Fruit fly (Drosophila melanogaster) whole organism, embryonic: ENCODE measurements around the gene CG42591.

Experiments
- Atf6 ChIP-seq: fragments of 200-800 bp; sonication (Bioruptor generic); IDR thresholded peaks from 2 replicates; pipeline ENCODE4 v1.3.6; 2022; ENCODE audit warnings: missing biosample characterization, missing genetic modification characterization
- Bdp1 ChIP-seq: fragments of 200-800 bp; sonication (Bioruptor generic); optimal IDR thresholded peaks from 3 replicates; lab custom pipeline; 2016; ENCODE audit warnings: missing biosample characterization, missing genetic modification characterization
- C15 ChIP-seq: fragments of 200-800 bp; sonication (Bioruptor generic); IDR thresholded peaks from 3 replicates; pipeline ENCODE4 v1.3.6; 2022; ENCODE audit warnings: missing biosample characterization, missing genetic modification characterization
- CG11695 ChIP-seq: fragments of 200-800 bp; sonication (Bioruptor generic); IDR thresholded peaks from 3 replicates; pipeline ENCODE4 v1.3.6; 2022; ENCODE audit warnings: missing biosample characterization, missing genetic modification characterization
- CG1233 ChIP-seq: fragments of 200-800 bp; sonication (Bioruptor generic); optimal IDR thresholded peaks from 4 replicates; lab custom pipeline; 2018; ENCODE audit warnings: missing biosample characterization, mild to moderate bottlenecking, missing genetic modification characterization
- CG14667 ChIP-seq: fragments of 200-800 bp; sonication (Bioruptor generic); IDR thresholded peaks from 2 replicates; pipeline ENCODE4 v1.3.6; 2022; ENCODE audit warnings: missing biosample characterization, missing genetic modification characterization
- CG1647 ChIP-seq: fragments of 200-800 bp; sonication (Bioruptor generic); optimal IDR thresholded peaks from 3 replicates; lab custom pipeline; 2016; ENCODE audit warnings: missing biosample characterization, missing genetic modification characterization
- CG17328 ChIP-seq: fragments of 200-800 bp; sonication (Bioruptor generic); IDR thresholded peaks from 2 replicates; pipeline ENCODE4 v1.3.6; 2022; ENCODE audit warnings: missing biosample characterization, missing genetic modification characterization
- CG17385 ChIP-seq: fragments of 200-800 bp; sonication (Bioruptor generic); optimal IDR thresholded peaks from 3 replicates; lab custom pipeline; 2018; ENCODE audit warnings: missing biosample characterization, mild to moderate bottlenecking, missing genetic modification characterization
- CG1832 ChIP-seq: fragments of 200-800 bp; sonication (Bioruptor generic); optimal IDR thresholded peaks from 2 replicates; lab custom pipeline; 2017; ENCODE audit warnings: missing biosample characterization, mild to moderate bottlenecking, missing genetic modification characterization, inconsistent platforms
- CG2875 ChIP-seq: fragments of 200-800 bp; sonication (Bioruptor generic); optimal IDR thresholded peaks from 2 replicates; lab custom pipeline; 2017; ENCODE audit warnings: missing biosample characterization, mild to moderate bottlenecking, missing genetic modification characterization, missing genetic modification reagents
- CG3407 ChIP-seq: fragments of 200-800 bp; sonication (Bioruptor generic); optimal IDR thresholded peaks from 2 replicates; lab custom pipeline; 2018; ENCODE audit warnings: missing biosample characterization, mild to moderate bottlenecking, missing genetic modification characterization
- CG34376 ChIP-seq: fragments of 200-800 bp; sonication (Bioruptor generic); optimal IDR thresholded peaks from 2 replicates; lab custom pipeline; 2018; ENCODE audit warnings: missing biosample characterization, mild to moderate bottlenecking, missing genetic modification characterization
- CG4820 ChIP-seq: fragments of 200-800 bp; sonication (Bioruptor generic); optimal IDR thresholded peaks from 3 replicates; lab custom pipeline; 2016; ENCODE audit warnings: missing biosample characterization, missing genetic modification characterization
- CG7745 ChIP-seq: fragments of 200-800 bp; sonication (Bioruptor generic); optimal IDR thresholded peaks from 2 replicates; lab custom pipeline; 2018; ENCODE audit warnings: missing biosample characterization, mild to moderate bottlenecking, missing genetic modification characterization, moderate library complexity
- CG8089 ChIP-seq: fragments of 200-800 bp; sonication (Bioruptor generic); optimal IDR thresholded peaks from 3 replicates; lab custom pipeline; 2016; ENCODE audit warnings: missing biosample characterization, missing genetic modification characterization
- CG9932 ChIP-seq: fragments of 200-800 bp; sonication (Bioruptor generic); IDR thresholded peaks from 2 replicates; pipeline ENCODE4 v1.3.6; 2022; ENCODE audit warnings: missing biosample characterization, missing genetic modification characterization
- CTCF ChIP-seq: fragments of 200-800 bp; sonication (Bioruptor generic); optimal IDR thresholded peaks from 2 replicates; lab custom pipeline; 2017; ENCODE audit warnings: missing biosample characterization, mild to moderate bottlenecking, missing genetic modification characterization, moderate library complexity
- CoRest ChIP-seq: fragments of 200-800 bp; sonication (Bioruptor generic); optimal IDR thresholded peaks from 3 replicates; lab custom pipeline; 2018; ENCODE audit warnings: missing biosample characterization, mild to moderate bottlenecking, missing genetic modification characterization, moderate library complexity
- CrebB ChIP-seq: fragments of 200-800 bp; sonication (Bioruptor generic); optimal IDR thresholded peaks from 3 replicates; lab custom pipeline; 2018; ENCODE audit warnings: missing biosample characterization, mild to moderate bottlenecking, missing genetic modification characterization
- Deaf1 ChIP-seq: fragments of 200-800 bp; optimal IDR thresholded peaks from 3 replicates; lab custom pipeline; 2019; ENCODE audit warnings: missing biosample characterization, mild to moderate bottlenecking, missing genetic modification characterization, moderate library complexity
- Ets97D ChIP-seq: fragments of 200-800 bp; sonication (Bioruptor generic); optimal IDR thresholded peaks from 3 replicates; lab custom pipeline; 2016; ENCODE audit warnings: missing biosample characterization, missing genetic modification characterization
- HLH4C ChIP-seq: fragments of 200-800 bp; sonication (Bioruptor generic); IDR thresholded peaks from 3 replicates; pipeline ENCODE4 v1.3.6; 2022; ENCODE audit warnings: missing biosample characterization, missing genetic modification characterization; ENCODE audit not compliant: partially characterized antibody
- Hmx ChIP-seq: fragments of 200-800 bp; sonication (Bioruptor generic); optimal IDR thresholded peaks from 2 replicates; lab custom pipeline; 2016; ENCODE audit warnings: missing biosample characterization, missing genetic modification characterization
- Hr78 ChIP-seq, 2 experiments: fragments of 200-800 bp in 1 of 2; fragments of >200 bp in 1 of 2; sonication (Bioruptor generic) in 1 of 2; optimal IDR thresholded peaks; 2 replicates each; lab custom pipeline; 2017 to 2019; ENCODE audit warnings: missing biosample characterization in 2 of 2, missing genetic modification characterization in 2 of 2, mild to moderate bottlenecking in 1 of 2, moderate library complexity in 1 of 2
- Lim3 ChIP-seq: fragments of 200-800 bp; sonication (Bioruptor generic); IDR thresholded peaks from 2 replicates; pipeline ENCODE4 v1.3.6; 2022; ENCODE audit warnings: missing biosample characterization, missing genetic modification characterization
- Optix ChIP-seq: fragments of 200-800 bp; sonication (Bioruptor generic); IDR thresholded peaks from 3 replicates; pipeline ENCODE4 v1.3.6; 2022; ENCODE audit warnings: missing biosample characterization, missing genetic modification characterization
- Poxn ChIP-seq: fragments of 200-800 bp; sonication (Bioruptor generic); IDR thresholded peaks from 2 replicates; pipeline ENCODE4 v1.3.6; 2022; ENCODE audit warnings: missing biosample characterization, missing genetic modification characterization
- Usf ChIP-seq: fragments of 200-800 bp; sonication (Bioruptor generic); optimal IDR thresholded peaks from 2 replicates; lab custom pipeline; 2017; ENCODE audit warnings: missing genotype, missing biosample characterization, missing genetic modification characterization
- ara ChIP-seq: fragments of 200-800 bp; sonication (Bioruptor generic); IDR thresholded peaks from 2 replicates; pipeline ENCODE4 v1.3.6; 2022; ENCODE audit warnings: missing biosample characterization, missing genetic modification characterization
- bbx ChIP-seq: fragments of 200-800 bp; sonication (Bioruptor generic); IDR thresholded peaks from 2 replicates; pipeline ENCODE4 v1.3.6; 2022; ENCODE audit warnings: missing biosample characterization, missing genetic modification characterization; ENCODE audit not compliant: partially characterized antibody
- crol ChIP-seq: fragments of 200-800 bp; sonication (Bioruptor generic); IDR thresholded peaks from 2 replicates; pipeline ENCODE4 v1.3.6; 2022; ENCODE audit warnings: missing biosample characterization, missing genetic modification characterization
- dm ChIP-seq: fragments of 200-800 bp; sonication (Bioruptor generic); optimal IDR thresholded peaks from 3 replicates; lab custom pipeline; 2016; ENCODE audit warnings: missing biosample characterization, missing genetic modification characterization
- eyg ChIP-seq: fragments of 200-800 bp; sonication (Bioruptor generic); optimal IDR thresholded peaks from 3 replicates; lab custom pipeline; 2016; ENCODE audit warnings: missing biosample characterization, missing genetic modification characterization
- fd64A ChIP-seq: fragments of 200-800 bp; sonication (Bioruptor generic); optimal IDR thresholded peaks from 3 replicates; lab custom pipeline; 2018; ENCODE audit warnings: missing biosample characterization, mild to moderate bottlenecking, missing genetic modification characterization
- fru ChIP-seq: fragments of >200 bp; optimal IDR thresholded peaks from 2 replicates; lab custom pipeline; 2017
- gro ChIP-seq: fragments of 200-800 bp; sonication (Bioruptor generic); optimal IDR thresholded peaks from 2 replicates; lab custom pipeline; 2016; ENCODE audit warnings: missing biosample characterization, missing genetic modification characterization
- gsb ChIP-seq: fragments of 200-800 bp; sonication (Bioruptor generic); IDR thresholded peaks from 2 replicates; pipeline ENCODE4 v1.3.6; 2022; ENCODE audit warnings: missing biosample characterization, missing genetic modification characterization
- gt ChIP-seq: fragments of 200-800 bp; sonication (Bioruptor generic); IDR thresholded peaks from 2 replicates; pipeline ENCODE4 v1.3.6; 2022; ENCODE audit warnings: missing biosample characterization, missing genetic modification characterization
- otp ChIP-seq: fragments of 200-800 bp; sonication (Bioruptor generic); IDR thresholded peaks from 3 replicates; pipeline ENCODE4, ENCODE4 v1.3.6; 2022; ENCODE audit warnings: missing biosample characterization, missing genetic modification characterization
- pum ChIP-seq: fragments of 200-800 bp; sonication (Bioruptor generic); optimal IDR thresholded peaks from 2 replicates; lab custom pipeline; 2016; ENCODE audit warnings: missing biosample characterization, missing genetic modification characterization
- ranshi ChIP-seq: fragments of 200-800 bp; sonication (Bioruptor generic); IDR thresholded peaks from 2 replicates; pipeline ENCODE4 v1.3.6; 2022; ENCODE audit warnings: missing biosample characterization, missing genetic modification characterization
- row ChIP-seq: fragments of 200-800 bp; sonication (Bioruptor generic); IDR thresholded peaks from 3 replicates; pipeline ENCODE4 v1.3.6; 2022; ENCODE audit warnings: missing biosample characterization, missing genetic modification characterization
- sd ChIP-seq: fragments of 200-800 bp; sonication (Bioruptor generic); optimal IDR thresholded peaks from 3 replicates; lab custom pipeline; 2018; ENCODE audit warnings: missing biosample characterization, mild to moderate bottlenecking, missing genetic modification characterization, moderate library complexity
- slp2 ChIP-seq: fragments of 200-800 bp; sonication (Bioruptor generic); optimal IDR thresholded peaks from 2 replicates; lab custom pipeline; 2016; ENCODE audit warnings: missing biosample characterization, missing genetic modification characterization
- sob ChIP-seq: fragments of 200-800 bp; sonication (Bioruptor generic); IDR thresholded peaks from 2 replicates; pipeline ENCODE4 v1.3.6; 2022; ENCODE audit warnings: missing biosample characterization, missing genetic modification characterization
- tll ChIP-seq, 2 experiments: fragments of 200-800 bp in 1 of 2; fragments of >200 bp in 1 of 2; sonication (Bioruptor generic) in 1 of 2; optimal IDR thresholded peaks; 2 replicates each; lab custom pipeline; 2017 to 2019; ENCODE audit warnings: missing biosample characterization in 2 of 2, missing genetic modification characterization in 2 of 2, mild to moderate bottlenecking in 1 of 2, moderate library complexity in 1 of 2
- tna ChIP-seq: fragments of 200-800 bp; sonication (Bioruptor generic); IDR thresholded peaks from 2 replicates; pipeline ENCODE4 v1.3.6; 2022; ENCODE audit warnings: missing biosample characterization, missing genetic modification characterization; ENCODE audit not compliant: partially characterized antibody
- vfl ChIP-seq: fragments of 200-800 bp; sonication (Bioruptor generic); optimal IDR thresholded peaks from 2 replicates; lab custom pipeline; 2016; ENCODE audit warnings: missing biosample characterization, missing genetic modification characterization
- wor ChIP-seq: fragments of 200-800 bp; sonication (Bioruptor generic); IDR thresholded peaks from 2 replicates; pipeline ENCODE4 v1.3.6; 2022; ENCODE audit warnings: missing biosample characterization, missing genetic modification characterization

The CG42591 gene

dm6 chr3L:8063214-8064156 is 6.3 kb downstream of the CG42591 start, which contains the start of gene Sarm (continued):
- no peak for TF ChIP-seq vfl
- no peak for TF ChIP-seq CG3407
- TF ChIP-seq CG2875 (GFP tag; lab: Kevin White, UChicago), result peak; percentile 34
- 0 out of 2 replicates have a peak, but pooled peaks have one; percentile 18 for TF ChIP-seq CG17328 (GFP tag; lab: Robert Waterston, UW)
- TF ChIP-seq gt (GFP tag; lab: Robert Waterston, UW), result no peak
- TF ChIP-seq Deaf1 (tag; lab: Kevin White, UChicago), result peak; percentile 73
- no peak for TF ChIP-seq Poxn (GFP tag; lab: Robert Waterston, UW)
- TF ChIP-seq C15 (GFP tag; lab: Robert Waterston, UW), result no peak
- TF ChIP-seq gro (GFP tag; lab: Kevin White, UChicago), result no peak
- peak in 1 of 2 experiments; percentile 62 for TF ChIP-seq Hr78 (GFP tag; optimal IDR thresholded peaks at IDR 0.05; lab: Kevin White, UChicago)
- TF ChIP-seq Ets97D, result no peak
- TF ChIP-seq gsb (GFP tag; lab: Robert Waterston, UW), result no peak
- peak; percentile 19 for TF ChIP-seq dm (GFP tag; lab: Kevin White, UChicago)
- no peak for TF ChIP-seq tna (GFP tag; lab: Robert Waterston, UW)
- peak; percentile 19 for TF ChIP-seq CG4820 (GFP tag; lab: Kevin White, UChicago)
- no peak; the same call in 2 of the 3 replicates for TF ChIP-seq CG11695
- TF ChIP-seq CoRest (tag; lab: Kevin White, UChicago), result peak; percentile 75
- peak; percentile 82 for TF ChIP-seq row (GFP tag; lab: Robert Waterston, UW)
- TF ChIP-seq Usf (GFP tag; lab: Kevin White, UChicago), result no peak
- no peak for TF ChIP-seq pum (GFP tag; lab: Kevin White, UChicago)
- TF ChIP-seq bbx, result peak; percentile 43; the same call in 1 of the 2 replicates
- TF ChIP-seq CG8089 (GFP tag; lab: Kevin White, UChicago), result no peak
- TF ChIP-seq tll (GFP tag; optimal IDR thresholded peaks at IDR 0.05; lab: Kevin White, UChicago), result no peak
- no peak for TF ChIP-seq ranshi
- TF ChIP-seq CG1832, result no peak
- TF ChIP-seq otp (GFP tag; lab: Robert Waterston, UW), result no peak
- TF ChIP-seq sd, result peak; percentile 24
- TF ChIP-seq Atf6 (GFP tag; lab: Robert Waterston, UW), result peak; percentile 37; the same call in 1 of the 2 replicates
- peak; percentile 94 for TF ChIP-seq CG7745
- TF ChIP-seq CrebB (tag; lab: Kevin White, UChicago), result no peak
- no peak for TF ChIP-seq CTCF (GFP tag; lab: Kevin White, UChicago)
- no peak for TF ChIP-seq fru (lab: Kevin White, UChicago)
- no peak; the same call in 1 of the 2 replicates for TF ChIP-seq sob (GFP tag; lab: Robert Waterston, UW)
- TF ChIP-seq Hmx (GFP tag; lab: Kevin White, UChicago), result no peak
- TF ChIP-seq HLH4C (GFP tag; lab: Robert Waterston, UW), result 0 out of 3 replicates have a peak, but pooled peaks have one; percentile 39
- no peak for TF ChIP-seq eyg (GFP tag; lab: Kevin White, UChicago)
- TF ChIP-seq CG1233, result no peak
- TF ChIP-seq Bdp1 (GFP tag; lab: Kevin White, UChicago), result peak; percentile 6
- no peak for TF ChIP-seq slp2 (GFP tag; lab: Kevin White, UChicago)
- TF ChIP-seq CG34376, result no peak
- TF ChIP-seq CG1647 (GFP tag; lab: Kevin White, UChicago), result no peak
- peak; percentile 51 for TF ChIP-seq CG17385 (GFP tag; lab: Kevin White, UChicago)
- no peak for TF ChIP-seq CG9932 (GFP tag; lab: Robert Waterston, UW)
- no peak for TF ChIP-seq ara
- no peak for TF ChIP-seq CG14667 (GFP tag; lab: Robert Waterston, UW)
- TF ChIP-seq Lim3 (GFP tag; lab: Robert Waterston, UW), result no peak
- no peak for TF ChIP-seq Optix (GFP tag; lab: Robert Waterston, UW)
- TF ChIP-seq wor (GFP tag; lab: Robert Waterston, UW), result no peak
- TF ChIP-seq fd64A (GFP tag; lab: Kevin White, UChicago), result no peak
- no peak for TF ChIP-seq crol
